Fruit fly (Drosophila melanogaster): ENCODE measurements around the gene mei-P26.

The mei-P26 gene

dm6 chrX:9220434-9220833, 57.4 kb downstream of the mei-P26 start:
- TF ChIP-seq EcR (GFP tag; optimal IDR thresholded peaks at IDR 0.05) = peak in 1 of 2 experiments; percentile 48
- no peak for TF ChIP-seq Dll (optimal IDR thresholded peaks at IDR 0.05)

- TF ChIP-seq pan (optimal IDR thresholded peaks at IDR 0.05) (no peak), psq (optimal IDR thresholded peaks at IDR 0.05) (no peak), EcR (GFP tag; optimal IDR thresholded peaks at IDR 0.05) (no peak), usp (GFP tag; optimal IDR thresholded peaks at IDR 0.05) (no peak), CG8478 (optimal IDR thresholded peaks at IDR 0.05) (no peak), Dll (optimal IDR thresholded peaks at IDR 0.05) (no peak)
Measured at dm6 chrX:9223182-9223581, 60.1 kb downstream of the mei-P26 start, which contains the start of gene t. t (minus strand) TSS chrX:9223257.

- no peak for TF ChIP-seq psq (optimal IDR thresholded peaks at IDR 0.05)
- no peak for TF ChIP-seq EcR (GFP tag; optimal IDR thresholded peaks at IDR 0.05)
- no peak for TF ChIP-seq usp (GFP tag; optimal IDR thresholded peaks at IDR 0.05)
- no peak for TF ChIP-seq CG8478 (optimal IDR thresholded peaks at IDR 0.05)
- no peak for TF ChIP-seq Dll (optimal IDR thresholded peaks at IDR 0.05)
- TF ChIP-seq pan (optimal IDR thresholded peaks at IDR 0.05) = no peak
Measured at dm6 chrX:9224423-9224822, 61.4 kb downstream of the mei-P26 start.

dm6 chrX:9225137-9225536, 62.1 kb downstream of the mei-P26 start, which contains the start of gene CG15370:
CG15370 (plus strand) TSS chrX:9225437.
- TF ChIP-seq EcR (GFP tag; optimal IDR thresholded peaks at IDR 0.05) (no peak), pan (optimal IDR thresholded peaks at IDR 0.05) (no peak), Dll (optimal IDR thresholded peaks at IDR 0.05) (no peak), usp (GFP tag; optimal IDR thresholded peaks at IDR 0.05) (no peak), CG8478 (optimal IDR thresholded peaks at IDR 0.05) (no peak), psq (optimal IDR thresholded peaks at IDR 0.05) (no peak)

- TF ChIP-seq Dll (optimal IDR thresholded peaks at IDR 0.05) (no peak), CG8478 (optimal IDR thresholded peaks at IDR 0.05) (no peak), pan (optimal IDR thresholded peaks at IDR 0.05) (no peak), psq (optimal IDR thresholded peaks at IDR 0.05) (no peak), EcR (GFP tag; optimal IDR thresholded peaks at IDR 0.05) (no peak), usp (GFP tag; optimal IDR thresholded peaks at IDR 0.05) (no peak)
Measured at dm6 chrX:9226837-9227236, 63.8 kb downstream of the mei-P26 start, which contains the start of gene Gr8a. Gr8a (plus strand) TSS chrX:9227137.

dm6 chrX:9232199-9232598, 69.1 kb downstream of the mei-P26 start, which contains the start of gene CG12121:
CG12121 (minus strand) TSS chrX:9232378.
- TF ChIP-seq pan (optimal IDR thresholded peaks at IDR 0.05) = no peak
- TF ChIP-seq Dll (optimal IDR thresholded peaks at IDR 0.05) = no peak
- no peak for TF ChIP-seq psq (optimal IDR thresholded peaks at IDR 0.05)
- no peak for TF ChIP-seq EcR (GFP tag; optimal IDR thresholded peaks at IDR 0.05)
- no peak for TF ChIP-seq usp (GFP tag; optimal IDR thresholded peaks at IDR 0.05)
- TF ChIP-seq CG8478 (optimal IDR thresholded peaks at IDR 0.05) = no peak

dm6 chrX:9236485-9236884, 73.4 kb downstream of the mei-P26 start, which contains the start of gene Ir8a:
Ir8a (minus strand) TSS chrX:9236585.
- TF ChIP-seq CG8478 (optimal IDR thresholded peaks at IDR 0.05) (no peak), psq (optimal IDR thresholded peaks at IDR 0.05) (no peak), pan (optimal IDR thresholded peaks at IDR 0.05) (no peak), EcR (GFP tag; optimal IDR thresholded peaks at IDR 0.05) (no peak), Dll (optimal IDR thresholded peaks at IDR 0.05) (no peak), usp (GFP tag; optimal IDR thresholded peaks at IDR 0.05) (no peak)
